Worm (Caenorhabditis elegans) whole organism, L4/young adult: Measurements from ENCODE around the gene psd-1.

ENCODE experiments used
- W03F9.2 ChIP-seq: fragments of 150-350 bp; optimal IDR thresholded peaks from 2 replicates; lab custom pipeline; 2014; ENCODE audit warnings: missing biosample characterization, missing genetic modification characterization
- dao-5 ChIP-seq: sonication (generic microtip); optimal IDR thresholded peaks from 2 replicates; lab custom pipeline; 2016; ENCODE audit warnings: missing genotype, missing genetic modification characterization, moderate library complexity, missing compliant biosample characterization
- him-1 ChIP-seq: sonication (generic microtip); optimal IDR thresholded peaks from 2 replicates; lab custom pipeline; 2016; ENCODE audit warnings: missing genotype, missing genetic modification reagents, missing genetic modification characterization, missing compliant biosample characterization

DNA sequence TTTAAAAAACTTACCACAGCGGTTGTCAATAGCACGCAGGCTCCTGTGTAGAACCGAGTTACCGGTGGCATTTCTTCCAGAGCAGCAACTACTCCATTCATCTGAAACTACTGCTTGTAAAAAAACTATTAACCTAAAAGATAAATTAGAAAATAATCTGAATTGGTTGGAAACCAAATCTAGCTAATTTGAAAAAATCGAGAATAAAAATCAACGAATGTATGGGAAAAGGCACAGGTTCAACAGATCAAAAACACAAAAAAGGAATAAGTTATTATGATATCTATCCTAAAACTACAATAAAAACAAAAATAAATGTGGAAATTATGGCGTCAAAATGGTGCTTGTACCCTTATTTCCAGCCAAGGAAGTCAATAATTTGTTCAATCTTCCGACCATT, 52.2 kb downstream of the psd-1 start, which contains the start of gene der-2:
- TF ChIP-seq him-1 (tag; lab: Kevin White, UChicago) (no peak), W03F9.2 (no peak), dao-5 (tag; lab: Kevin White, UChicago) (no peak)
